Worm (Caenorhabditis elegans): ENCODE measurements around the gene srr-2.

ce11 chrV:19237204-19237603 lies 20.2 kb upstream of the srr-2 start, which contains the start of gene fbxb-2:
- TF ChIP-seq ztf-4 (tag; optimal IDR thresholded peaks at IDR 0.05) = no peak
- TF ChIP-seq ama-1 (optimal IDR thresholded peaks at IDR 0.05) = no peak
- no peak for TF ChIP-seq ztf-11 (tag; optimal IDR thresholded peaks at IDR 0.05)
- no peak for TF ChIP-seq nhr-11 (tag; optimal IDR thresholded peaks at IDR 0.05)
- no peak for TF ChIP-seq lin-13 (GFP tag; optimal IDR thresholded peaks at IDR 0.05)
- TF ChIP-seq egl-27 (tag; optimal IDR thresholded peaks at IDR 0.05) = no peak
- no peak for TF ChIP-seq skn-1 (tag; optimal IDR thresholded peaks at IDR 0.05)
- no peak for TF ChIP-seq snpc-4 (tag; optimal IDR thresholded peaks at IDR 0.05)
- no peak for TF ChIP-seq elt-3 (tag; optimal IDR thresholded peaks at IDR 0.05)
- TF ChIP-seq unc-55 (GFP tag; optimal IDR thresholded peaks at IDR 0.05) = no peak
